Worm (Caenorhabditis elegans) whole organism, L1 larva: ENCODE data around the gene fbxc-48.

Experiments
- jun-1 ChIP-seq: fragments of 150-350 bp; optimal IDR thresholded peaks from 2 replicates; lab custom pipeline; 2014; ENCODE audit warnings: missing biosample characterization, missing genetic modification reagents, missing genetic modification characterization
- lir-3 ChIP-seq: sonication (generic microtip); optimal IDR thresholded peaks from 2 replicates; lab custom pipeline; 2016; ENCODE audit warnings: mild to moderate bottlenecking, missing genetic modification characterization, moderate library complexity, missing compliant biosample characterization; ENCODE audit not compliant: poor library complexity
- nhr-11 ChIP-seq: fragments of 150-350 bp; optimal IDR thresholded peaks from 2 replicates; lab custom pipeline; 2014; ENCODE audit warnings: missing biosample characterization, missing genetic modification characterization

ce11 chrII:769250-769649 is 28.5 kb upstream of the fbxc-48 start:
- TF ChIP-seq jun-1 (no peak), nhr-11 (tag; lab: Kevin White, UChicago) (no peak), lir-3 (tag; lab: Kevin White, UChicago) (no peak)
